Fruit fly (Drosophila melanogaster): ENCODE data around the gene Sidpn.

dm6 chr2L:18978923-18979322 lies 48.6 kb upstream of the Sidpn start:
- TF ChIP-seq EcR (GFP tag; optimal IDR thresholded peaks at IDR 0.05), result no peak
- TF ChIP-seq CG8478 (optimal IDR thresholded peaks at IDR 0.05), result no peak
- no peak for TF ChIP-seq psq (optimal IDR thresholded peaks at IDR 0.05)
- no peak for TF ChIP-seq usp (GFP tag; optimal IDR thresholded peaks at IDR 0.05)

Data from whole organism.